Worm (Caenorhabditis elegans): ENCODE data around the gene cpt-5.

DNA sequence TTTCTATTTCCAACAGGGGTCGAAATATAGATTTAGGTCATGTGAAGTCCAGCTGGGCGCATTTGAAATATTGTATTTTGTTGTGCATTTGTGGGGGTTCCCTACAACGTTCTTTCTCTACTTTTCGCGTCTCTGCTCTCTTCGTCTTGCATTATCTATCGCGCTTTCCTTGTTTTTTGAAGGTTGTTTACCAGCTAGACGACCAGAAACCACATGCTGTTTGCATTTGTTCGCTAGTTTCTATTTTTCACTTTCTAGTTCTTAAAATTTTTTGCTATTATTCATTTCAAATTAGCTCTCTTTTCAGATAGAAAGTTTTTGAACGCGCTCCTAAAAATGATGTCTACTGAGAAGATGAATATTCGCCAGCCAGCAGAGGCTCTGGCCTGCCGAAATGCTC lies 33.6 kb upstream of the cpt-5 start, which contains the start of gene F55B12.10:
- TF ChIP-seq ceh-82 (tag; optimal IDR thresholded peaks at IDR 0.05) = no peak
- TF ChIP-seq nhr-25 (tag; optimal IDR thresholded peaks at IDR 0.05) = no peak
- no peak for TF ChIP-seq ama-1 (optimal IDR thresholded peaks at IDR 0.05)
- no peak for TF ChIP-seq unc-62 (GFP tag; optimal IDR thresholded peaks at IDR 0.05)
- TF ChIP-seq aly-2 (tag; optimal IDR thresholded peaks at IDR 0.05) = no peak
- no peak for TF ChIP-seq elt-3 (tag; optimal IDR thresholded peaks at IDR 0.05)
- TF ChIP-seq lin-39 (tag; optimal IDR thresholded peaks at IDR 0.05) = no peak
- TF ChIP-seq zag-1 (tag; optimal IDR thresholded peaks at IDR 0.05) = no peak
- no peak for TF ChIP-seq ceh-9 (tag; optimal IDR thresholded peaks at IDR 0.05)
- TF ChIP-seq daf-12 (tag; optimal IDR thresholded peaks at IDR 0.05) = no peak
- no peak for TF ChIP-seq nhr-43 (tag; optimal IDR thresholded peaks at IDR 0.05; ENCODE audit: poor library complexity, severe bottlenecking)
- TF ChIP-seq ZK546.5 (tag; optimal IDR thresholded peaks at IDR 0.05) = no peak
- TF ChIP-seq pha-4 (tag; optimal IDR thresholded peaks at IDR 0.05) = no peak
- no peak for TF ChIP-seq sea-2 (GFP tag; optimal IDR thresholded peaks at IDR 0.05)

All from whole organism, L3 larva.